Fruit fly (Drosophila melanogaster) whole organism, embryonic: ENCODE results near the gene Jhbp16.

Experiments
- C15 ChIP-seq: fragments of 200-800 bp; sonication (Bioruptor generic); IDR thresholded peaks from 3 replicates; pipeline ENCODE4 v1.3.6; 2022; ENCODE audit warnings: missing biosample characterization, missing genetic modification characterization
- CG10321 ChIP-seq: fragments of 200-800 bp; sonication (Bioruptor generic); IDR thresholded peaks from 2 replicates; pipeline ENCODE4 v1.3.6; 2022; ENCODE audit warnings: missing biosample characterization, missing genetic modification characterization
- CG10366 ChIP-seq: fragments of 200-800 bp; sonication (Bioruptor generic); IDR thresholded peaks from 2 replicates; pipeline ENCODE4 v1.3.6; 2022; ENCODE audit warnings: missing biosample characterization, missing genetic modification characterization
- CG11695 ChIP-seq: fragments of 200-800 bp; sonication (Bioruptor generic); IDR thresholded peaks from 3 replicates; pipeline ENCODE4 v1.3.6; 2022; ENCODE audit warnings: missing biosample characterization, missing genetic modification characterization
- CG12659 ChIP-seq: fragments of 200-800 bp; sonication (Bioruptor generic); optimal IDR thresholded peaks from 3 replicates; lab custom pipeline; 2017; ENCODE audit warnings: mild to moderate bottlenecking, missing biosample characterization, missing genetic modification reagents, missing genetic modification characterization
- CG12769 ChIP-seq: fragments of 200-800 bp; sonication (Bioruptor generic); optimal IDR thresholded peaks from 2 replicates; lab custom pipeline; 2019; ENCODE audit warnings: missing biosample characterization, mild to moderate bottlenecking, missing genetic modification characterization, moderate library complexity
- CG13123 ChIP-seq: fragments of 200-800 bp; sonication (Bioruptor generic); optimal IDR thresholded peaks from 2 replicates; lab custom pipeline; 2016; ENCODE audit warnings: missing biosample characterization, missing genetic modification characterization
- CG13775 ChIP-seq: fragments of 200-800 bp; sonication (Bioruptor generic); optimal IDR thresholded peaks from 3 replicates; lab custom pipeline; 2017; ENCODE audit warnings: missing biosample characterization, mild to moderate bottlenecking, missing genetic modification characterization
- CG13894 ChIP-seq: fragments of 200-800 bp; sonication (Bioruptor generic); optimal IDR thresholded peaks from 3 replicates; lab custom pipeline; 2018; ENCODE audit warnings: missing biosample characterization, mild to moderate bottlenecking, missing genetic modification characterization, moderate library complexity
- CG14667 ChIP-seq: fragments of 200-800 bp; sonication (Bioruptor generic); IDR thresholded peaks from 2 replicates; pipeline ENCODE4 v1.3.6; 2022; ENCODE audit warnings: missing biosample characterization, missing genetic modification characterization
- CG17568 ChIP-seq: fragments of 200-800 bp; sonication (Bioruptor generic); optimal IDR thresholded peaks from 2 replicates; lab custom pipeline; 2018; ENCODE audit warnings: missing biosample characterization, mild to moderate bottlenecking, missing genetic modification characterization, moderate library complexity
- CG17912 ChIP-seq: fragments of 200-800 bp; sonication (Bioruptor generic); optimal IDR thresholded peaks from 2 replicates; lab custom pipeline; 2018; ENCODE audit warnings: missing biosample characterization, mild to moderate bottlenecking, missing genetic modification characterization
- CG18011 ChIP-seq: fragments of 200-800 bp; sonication (Bioruptor generic); optimal IDR thresholded peaks from 2 replicates; lab custom pipeline; 2017; ENCODE audit warnings: missing biosample characterization, missing genetic modification characterization, mild to moderate bottlenecking, moderate library complexity, missing genotype
- CG3726 ChIP-seq: fragments of 200-800 bp; sonication (Bioruptor generic); IDR thresholded peaks from 3 replicates; pipeline ENCODE4, ENCODE4 v1.3.6; 2022; ENCODE audit warnings: missing biosample characterization, missing genetic modification characterization
- CG43689 ChIP-seq: fragments of 200-800 bp; sonication (Bioruptor generic); IDR thresholded peaks from 2 replicates; pipeline ENCODE4 v1.3.6; 2022; ENCODE audit warnings: missing biosample characterization, missing genetic modification characterization
- CG4707 ChIP-seq: fragments of 200-800 bp; sonication (Bioruptor generic); optimal IDR thresholded peaks from 2 replicates; lab custom pipeline; 2018; ENCODE audit warnings: missing biosample characterization, mild to moderate bottlenecking, missing genetic modification characterization, moderate library complexity
- CG5180 ChIP-seq: fragments of 200-800 bp; sonication (Bioruptor generic); optimal IDR thresholded peaks from 3 replicates; lab custom pipeline; 2017; ENCODE audit warnings: missing biosample characterization, missing genetic modification characterization, mild to moderate bottlenecking, moderate library complexity, missing genetic modification reagents
- CG7745 ChIP-seq: fragments of 200-800 bp; sonication (Bioruptor generic); optimal IDR thresholded peaks from 2 replicates; lab custom pipeline; 2018; ENCODE audit warnings: missing biosample characterization, mild to moderate bottlenecking, missing genetic modification characterization, moderate library complexity
- CG7839 ChIP-seq: fragments of 200-800 bp; sonication (Bioruptor generic); optimal IDR thresholded peaks from 3 replicates; lab custom pipeline; 2018; ENCODE audit warnings: missing biosample characterization, mild to moderate bottlenecking, missing genetic modification characterization, moderate library complexity
- CG9609 ChIP-seq: fragments of 200-800 bp; sonication (Bioruptor generic); optimal IDR thresholded peaks from 3 replicates; lab custom pipeline; 2016; ENCODE audit warnings: missing biosample characterization, missing genetic modification characterization
- Camta ChIP-seq: fragments of 200-800 bp; sonication (Bioruptor generic); optimal IDR thresholded peaks from 2 replicates; lab custom pipeline; 2016; ENCODE audit warnings: missing biosample characterization, missing genetic modification characterization
- HLHmδ ChIP-seq: fragments of 200-800 bp; sonication (Bioruptor generic); optimal IDR thresholded peaks from 2 replicates; lab custom pipeline; 2018; ENCODE audit warnings: missing biosample characterization, mild to moderate bottlenecking, missing genetic modification characterization, moderate library complexity
- Hr51 ChIP-seq, 2 experiments: fragments of 200-800 bp; sonication (Bioruptor generic); optimal IDR thresholded peaks; 2 replicates in 1 of 2; 3 replicates in 1 of 2; lab custom pipeline; 2016 to 2018; ENCODE audit warnings: missing biosample characterization in 2 of 2, missing genetic modification characterization in 2 of 2, mild to moderate bottlenecking in 1 of 2, moderate library complexity in 1 of 2
- Lim3 ChIP-seq: fragments of 200-800 bp; sonication (Bioruptor generic); IDR thresholded peaks from 2 replicates; pipeline ENCODE4 v1.3.6; 2022; ENCODE audit warnings: missing biosample characterization, missing genetic modification characterization
- Max ChIP-seq: fragments of 200-800 bp; sonication (Bioruptor generic); optimal IDR thresholded peaks from 2 replicates; lab custom pipeline; 2016; ENCODE audit warnings: missing biosample characterization, mild to moderate bottlenecking, missing genetic modification characterization
- Med ChIP-seq: fragments of 200-800 bp; sonication (Bioruptor generic); peaks from one replicate; lab custom pipeline; 2016; ENCODE audit warnings: missing biosample characterization, missing genetic modification characterization, mild to moderate bottlenecking, inconsistent platforms, moderate library complexity
- Neu2 ChIP-seq: fragments of 200-800 bp; sonication (Bioruptor generic); optimal IDR thresholded peaks from 3 replicates; lab custom pipeline; 2016; ENCODE audit warnings: missing biosample characterization, missing genetic modification characterization, borderline replicate concordance
- Xbp1 ChIP-seq: fragments of 200-800 bp; sonication (Bioruptor generic); optimal IDR thresholded peaks from 3 replicates; lab custom pipeline; 2016; ENCODE audit warnings: missing biosample characterization, mild to moderate bottlenecking, missing genetic modification characterization
- Xrp1 ChIP-seq: fragments of 200-800 bp; sonication (Bioruptor generic); IDR thresholded peaks from 2 replicates; pipeline ENCODE4 v1.3.6; 2022; ENCODE audit warnings: missing biosample characterization, missing genetic modification characterization
- ato ChIP-seq: fragments of 200-800 bp; sonication (Bioruptor generic); IDR thresholded peaks from 2 replicates; pipeline ENCODE4 v1.3.6; 2022; ENCODE audit warnings: missing biosample characterization, missing genetic modification characterization; ENCODE audit not compliant: partially characterized antibody
- croc ChIP-seq: fragments of 200-800 bp; sonication (Bioruptor generic); conservative IDR thresholded peaks from 3 replicates; pipeline ENCODE4 v1.3.6; 2022; ENCODE audit warnings: missing biosample characterization, missing genetic modification characterization
- eve ChIP-seq, 2 experiments: fragments of >200 bp; optimal IDR thresholded peaks; 2 replicates each; lab custom pipeline; 2017; ENCODE audit warnings: missing biosample characterization in 2 of 2, missing genetic modification characterization in 2 of 2
- exex ChIP-seq: fragments of 200-800 bp; sonication (Bioruptor generic); optimal IDR thresholded peaks from 4 replicates; lab custom pipeline; 2018; ENCODE audit warnings: missing biosample characterization, mild to moderate bottlenecking, missing genetic modification characterization, moderate library complexity
- her ChIP-seq: fragments of 200-800 bp; sonication (Bioruptor generic); optimal IDR thresholded peaks from 2 replicates; lab custom pipeline; 2016; ENCODE audit warnings: missing biosample characterization, missing genetic modification characterization
- hkb ChIP-seq, 2 experiments: fragments of 200-800 bp in 1 of 2; fragments of >200 bp in 1 of 2; sonication (Bioruptor generic) in 1 of 2; IDR thresholded peaks in 1 of 2; optimal IDR thresholded peaks in 1 of 2; 2 replicates each; pipeline versions ENCODE4 v1.3.6 to Lab custom; 2017 to 2022; ENCODE audit warnings: missing biosample characterization in 1 of 2, missing genetic modification characterization in 1 of 2
- kah ChIP-seq: fragments of 200-800 bp; sonication (Bioruptor generic); optimal IDR thresholded peaks from 2 replicates; lab custom pipeline; 2018; ENCODE audit warnings: missing biosample characterization, mild to moderate bottlenecking, missing genetic modification characterization
- klu ChIP-seq: fragments of 200-800 bp; sonication (Bioruptor generic); IDR thresholded peaks from 2 replicates; pipeline ENCODE4 v1.3.6; 2022; ENCODE audit warnings: missing biosample characterization, missing genetic modification characterization
- kni ChIP-seq: fragments of 200-800 bp; sonication (Bioruptor generic); optimal IDR thresholded peaks from 3 replicates; lab custom pipeline; 2017; ENCODE audit warnings: mild to moderate bottlenecking, missing biosample characterization, missing genetic modification reagents, missing genetic modification characterization
- knrl ChIP-seq: fragments of 200-800 bp; sonication (Bioruptor generic); IDR thresholded peaks from 3 replicates; pipeline ENCODE4 v1.3.6; 2022; ENCODE audit warnings: missing biosample characterization, missing genetic modification characterization; ENCODE audit not compliant: partially characterized antibody
- pum ChIP-seq: fragments of 200-800 bp; sonication (Bioruptor generic); optimal IDR thresholded peaks from 2 replicates; lab custom pipeline; 2016; ENCODE audit warnings: missing biosample characterization, missing genetic modification characterization
- run ChIP-seq: fragments of 200-800 bp; sonication (Bioruptor generic); optimal IDR thresholded peaks from 3 replicates; lab custom pipeline; 2018; ENCODE audit warnings: missing biosample characterization, mild to moderate bottlenecking, missing genetic modification characterization
- sima ChIP-seq: fragments of 200-800 bp; sonication (Bioruptor generic); optimal IDR thresholded peaks from 2 replicates; lab custom pipeline; 2016; ENCODE audit warnings: missing biosample characterization, missing genetic modification characterization
- slp2 ChIP-seq: fragments of 200-800 bp; sonication (Bioruptor generic); optimal IDR thresholded peaks from 2 replicates; lab custom pipeline; 2016; ENCODE audit warnings: missing biosample characterization, missing genetic modification characterization
- tna ChIP-seq: fragments of 200-800 bp; sonication (Bioruptor generic); IDR thresholded peaks from 2 replicates; pipeline ENCODE4 v1.3.6; 2022; ENCODE audit warnings: missing biosample characterization, missing genetic modification characterization; ENCODE audit not compliant: partially characterized antibody
- wdn ChIP-seq: fragments of 200-800 bp; sonication (Bioruptor generic); IDR thresholded peaks from 2 replicates; pipeline ENCODE4 v1.3.6; 2022; ENCODE audit warnings: missing biosample characterization, missing genetic modification characterization
- wor ChIP-seq: fragments of 200-800 bp; sonication (Bioruptor generic); IDR thresholded peaks from 2 replicates; pipeline ENCODE4 v1.3.6; 2022; ENCODE audit warnings: missing biosample characterization, missing genetic modification characterization
- zfh2 ChIP-seq: fragments of 200-800 bp; sonication (Bioruptor generic); optimal IDR thresholded peaks from 2 replicates; lab custom pipeline; 2016; ENCODE audit warnings: missing biosample characterization, missing genetic modification characterization

The Jhbp16 gene

DNA sequence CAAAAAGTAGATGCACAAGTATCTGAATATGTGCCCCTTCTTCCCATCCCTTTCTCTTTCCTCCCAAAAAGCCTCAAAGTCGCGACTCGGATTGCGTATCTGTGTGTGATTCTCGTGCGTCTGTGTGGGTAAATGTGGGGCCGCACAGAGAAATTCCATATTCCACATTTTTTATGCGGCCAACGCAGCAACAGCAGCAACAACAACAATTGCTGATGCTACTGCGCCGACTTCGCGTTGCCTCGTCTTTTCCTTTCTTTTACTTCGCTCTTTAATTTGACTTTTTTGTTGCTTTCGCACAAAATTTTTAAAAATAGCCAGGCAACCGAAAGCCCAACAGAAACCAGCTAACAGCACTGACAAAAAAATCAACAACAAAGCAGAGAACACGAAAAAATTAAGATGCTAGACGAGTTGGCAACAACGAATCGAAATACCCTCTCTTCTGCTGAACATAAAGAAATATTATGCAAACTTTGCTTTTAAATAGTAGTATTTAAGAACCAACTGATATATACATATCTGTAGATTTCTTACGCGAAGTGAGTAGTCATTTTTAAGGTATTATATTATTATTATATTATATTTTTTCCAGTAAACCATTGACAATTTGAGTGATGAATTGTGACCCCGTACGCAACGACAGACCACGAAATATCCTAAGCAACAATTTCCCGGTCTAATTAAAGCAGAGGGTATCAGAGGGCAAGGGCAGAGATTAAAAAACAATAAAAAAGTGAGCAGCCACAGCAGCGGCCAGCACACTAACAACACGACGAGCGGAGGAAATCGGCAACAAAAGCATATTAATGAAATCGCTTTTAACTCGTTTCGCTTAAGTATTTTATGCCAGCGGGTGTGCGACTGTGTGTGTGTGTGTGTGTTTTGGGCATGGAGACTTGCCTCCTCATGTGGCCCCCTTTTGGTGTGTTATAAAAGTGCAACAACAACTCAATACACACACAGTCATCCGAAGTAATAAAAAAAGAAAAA lies 7.4 kb upstream of the Jhbp16 start (continued):
- TF ChIP-seq CG17568 (GFP tag; lab: Kevin White, UChicago) = peak; percentile 28
- no peak for TF ChIP-seq Camta (GFP tag; lab: Kevin White, UChicago)
- TF ChIP-seq slp2 (GFP tag; lab: Kevin White, UChicago) = no peak
- TF ChIP-seq Hr51 (GFP tag; optimal IDR thresholded peaks at IDR 0.05; lab: Kevin White, UChicago) = peak in 1 of 2 experiments; percentile 86
- peak; percentile 55 for TF ChIP-seq Xrp1
- no peak for TF ChIP-seq CG18011 (GFP tag; lab: Kevin White, UChicago)
- TF ChIP-seq CG4707 (GFP tag; lab: Kevin White, UChicago) = no peak
- no peak for TF ChIP-seq Max (GFP tag; lab: Kevin White, UChicago)
- TF ChIP-seq CG9609 = peak; percentile 12
- TF ChIP-seq klu (GFP tag; lab: Robert Waterston, UW) = no peak
- no peak for TF ChIP-seq wdn (GFP tag; lab: Robert Waterston, UW)
- no peak for TF ChIP-seq hkb (optimal IDR thresholded peaks at IDR 0.05; lab: Kevin White, UChicago)
- TF ChIP-seq hkb (GFP tag; IDR thresholded peaks at IDR 0.05; lab: Robert Waterston, UW) = peak; percentile 42
- TF ChIP-seq zfh2 (GFP tag; lab: Kevin White, UChicago) = no peak
- TF ChIP-seq CG12659 = peak; percentile 65
- TF ChIP-seq Neu2 = no peak
- TF ChIP-seq wor = 0 out of 2 replicates have a peak, but pooled peaks have one; percentile 29
- peak; percentile 68 for TF ChIP-seq Med
- TF ChIP-seq CG13123 (GFP tag; lab: Kevin White, UChicago) = no peak
- peak; percentile 60 for TF ChIP-seq run (tag; lab: Kevin White, UChicago)
- no peak for TF ChIP-seq CG3726 (GFP tag; lab: Robert Waterston, UW)
- 0 out of 2 replicates have a peak, but pooled peaks have one; percentile 26 for TF ChIP-seq CG43689 (GFP tag; lab: Robert Waterston, UW)
- TF ChIP-seq Lim3 = no peak
- TF ChIP-seq C15 (GFP tag; lab: Robert Waterston, UW) = no peak
- no peak for TF ChIP-seq sima (GFP tag; lab: Kevin White, UChicago)
- TF ChIP-seq her = no peak
- peak; percentile 46 for TF ChIP-seq Xbp1 (GFP tag; lab: Kevin White, UChicago)
- TF ChIP-seq eve (GFP tag; optimal IDR thresholded peaks at IDR 0.05; lab: Kevin White, UChicago) = no peak
- TF ChIP-seq CG12769 (tag; lab: Kevin White, UChicago) = peak; percentile 78
- no peak for TF ChIP-seq CG14667
- no peak for TF ChIP-seq knrl (GFP tag; lab: Robert Waterston, UW)
- no peak; the same call in 1 of the 2 replicates for TF ChIP-seq CG10366
- peak; percentile 51 for TF ChIP-seq CG13775 (GFP tag; lab: Kevin White, UChicago)
- no peak for TF ChIP-seq HLHmδ
- peak; percentile 6 for TF ChIP-seq kah (GFP tag; lab: Kevin White, UChicago)
- TF ChIP-seq CG17912 (GFP tag; lab: Kevin White, UChicago) = no peak
- peak; percentile 33 for TF ChIP-seq CG5180 (GFP tag; lab: Kevin White, UChicago)
- TF ChIP-seq exex (tag; lab: Kevin White, UChicago) = peak; percentile 27
- peak; percentile 26; the same call in 2 of the 3 replicates for TF ChIP-seq croc (GFP tag; lab: Robert Waterston, UW)
- no peak for TF ChIP-seq CG7745 (tag; lab: Kevin White, UChicago)
- no peak for TF ChIP-seq pum
- peak; percentile 75 for TF ChIP-seq CG7839 (tag; lab: Kevin White, UChicago)
- no peak for TF ChIP-seq CG13894
- TF ChIP-seq tna (GFP tag; lab: Robert Waterston, UW) = no peak
- peak; percentile 21 for TF ChIP-seq kni
- 0 out of 2 replicates have a peak, but pooled peaks have one; percentile 8 for TF ChIP-seq CG10321
- peak; percentile 54; the same call in 2 of the 3 replicates for TF ChIP-seq CG11695
- TF ChIP-seq ato (GFP tag; lab: Robert Waterston, UW) = no peak
